Worm (Caenorhabditis elegans): ENCODE measurements around the gene lin-29.

ce11 chrII:11976727-11977259 is 41.6 kb upstream of the lin-29 start:
- TF ChIP-seq unc-62 (GFP tag; optimal IDR thresholded peaks at IDR 0.05) = no peak
- no peak for TF ChIP-seq tbx-9 (tag; optimal IDR thresholded peaks at IDR 0.05; ENCODE audit: borderline replicate concordance)
- TF ChIP-seq hmg-20 (GFP tag; IDR thresholded peaks at IDR 0.05) = no peak
- TF ChIP-seq bed-2 (GFP tag; IDR thresholded peaks at IDR 0.05) = no peak
- TF ChIP-seq lsl-1 (GFP tag; optimal IDR thresholded peaks at IDR 0.05) = no peak
- TF ChIP-seq attf-3 (GFP tag; conservative IDR thresholded peaks at IDR 0.05) = no peak
- no peak for TF ChIP-seq sea-2 (GFP tag; IDR thresholded peaks at IDR 0.05)
- TF ChIP-seq lsy-27 (tag; optimal IDR thresholded peaks at IDR 0.05; ENCODE audit: borderline replicate concordance, insufficient read depth) = no peak
- no peak for TF ChIP-seq B0261.1 (tag; optimal IDR thresholded peaks at IDR 0.05)
- TF ChIP-seq snpc-4 (GFP tag; optimal IDR thresholded peaks at IDR 0.05) = no peak
- TF ChIP-seq snpc-4 (tag; optimal IDR thresholded peaks at IDR 0.05) = no peak
- no peak for TF ChIP-seq sdz-38 (tag; optimal IDR thresholded peaks at IDR 0.05)

All from whole organism, young adult.